Fruit fly (Drosophila melanogaster) whole organism, prepupa: ENCODE measurements around the gene CG3081.

ENCODE experiments used
- CG10669 ChIP-seq: fragments of 200-800 bp; sonication (Bioruptor generic); optimal IDR thresholded peaks from 3 replicates; lab custom pipeline; 2018; ENCODE audit warnings: missing biosample characterization, mild to moderate bottlenecking, missing genetic modification characterization, moderate library complexity
- CG11762 ChIP-seq: fragments of 200-800 bp; sonication (Bioruptor generic); optimal IDR thresholded peaks from 3 replicates; lab custom pipeline; 2016; ENCODE audit warnings: missing biosample characterization, missing genetic modification characterization; ENCODE audit not compliant: insufficient read depth
- CG16779 ChIP-seq: fragments of 200-800 bp; sonication (Bioruptor generic); optimal IDR thresholded peaks from 3 replicates; lab custom pipeline; 2017; ENCODE audit warnings: missing biosample characterization, mild to moderate bottlenecking, missing genetic modification characterization
- CG32006 ChIP-seq: fragments of 200-800 bp; sonication (Bioruptor generic); optimal IDR thresholded peaks from 3 replicates; lab custom pipeline; 2017; ENCODE audit warnings: missing biosample characterization, mild to moderate bottlenecking, missing genetic modification characterization
- CG34406 ChIP-seq: fragments of 200-800 bp; sonication (Bioruptor generic); optimal IDR thresholded peaks from 3 replicates; lab custom pipeline; 2016; ENCODE audit warnings: missing biosample characterization, missing genetic modification characterization
- CG6808 ChIP-seq: fragments of 200-800 bp; sonication (Bioruptor generic); optimal IDR thresholded peaks from 3 replicates; lab custom pipeline; 2017; ENCODE audit warnings: missing biosample characterization, missing genetic modification characterization, mild to moderate bottlenecking, moderate library complexity, missing genetic modification reagents
- CG8319 ChIP-seq: fragments of 200-800 bp; sonication (Bioruptor generic); optimal IDR thresholded peaks from 3 replicates; lab custom pipeline; 2016; ENCODE audit warnings: missing biosample characterization, missing genetic modification characterization
- CG8632 ChIP-seq: fragments of 200-800 bp; sonication (Bioruptor generic); optimal IDR thresholded peaks from 3 replicates; lab custom pipeline; 2016; ENCODE audit warnings: missing biosample characterization, missing genetic modification characterization
- CG9139 ChIP-seq: fragments of 200-800 bp; sonication (Bioruptor generic); optimal IDR thresholded peaks from 3 replicates; lab custom pipeline; 2017; ENCODE audit warnings: missing biosample characterization, mild to moderate bottlenecking, missing genetic modification characterization
- Ets21C ChIP-seq: fragments of 200-800 bp; sonication (Bioruptor generic); optimal IDR thresholded peaks from 3 replicates; lab custom pipeline; 2016; ENCODE audit warnings: missing biosample characterization, missing genetic modification characterization
- Hr4 ChIP-seq: fragments of 200-800 bp; sonication (Bioruptor generic); optimal IDR thresholded peaks from 3 replicates; lab custom pipeline; 2016; ENCODE audit warnings: missing biosample characterization, missing genetic modification characterization
- Sox102F ChIP-seq: fragments of 200-800 bp; sonication (Bioruptor generic); optimal IDR thresholded peaks from 2 replicates; lab custom pipeline; 2016; ENCODE audit warnings: missing biosample characterization, mild to moderate bottlenecking, missing genetic modification characterization
- Sox14 ChIP-seq: fragments of 200-800 bp; sonication (Bioruptor generic); optimal IDR thresholded peaks from 3 replicates; lab custom pipeline; 2016; ENCODE audit warnings: missing biosample characterization, missing genetic modification characterization
- topi ChIP-seq: fragments of 200-800 bp; sonication (Bioruptor generic); optimal IDR thresholded peaks from 3 replicates; lab custom pipeline; 2016; ENCODE audit warnings: missing biosample characterization, missing genetic modification characterization

DNA sequence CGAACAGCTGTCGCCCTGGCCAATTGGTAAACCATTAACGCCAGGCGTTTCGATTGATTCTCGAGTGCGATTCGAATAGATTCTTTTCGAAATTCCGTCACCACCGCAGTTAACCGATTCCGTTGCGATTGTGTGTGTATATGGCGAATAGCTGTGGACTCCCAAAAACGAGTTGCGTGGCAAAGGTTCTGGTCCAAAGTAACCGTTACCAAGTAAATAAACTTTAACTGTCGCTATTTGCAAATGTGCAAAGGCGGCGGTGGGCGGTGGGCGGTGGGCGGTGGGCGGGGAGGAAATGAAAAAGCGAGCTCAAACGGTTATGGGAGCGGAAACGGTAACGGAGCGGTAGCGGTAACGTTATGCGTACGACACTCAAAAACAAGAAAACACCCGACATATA, at the start of gene CG3081:
- TF ChIP-seq topi (GFP tag; lab: Kevin White, UChicago): no peak
- TF ChIP-seq CG8319: no peak
- TF ChIP-seq CG8632 (GFP tag; lab: Kevin White, UChicago): no peak
- TF ChIP-seq CG10669 (GFP tag; lab: Kevin White, UChicago): no peak
- no peak for TF ChIP-seq CG16779
- TF ChIP-seq Sox14: no peak
- no peak for TF ChIP-seq CG9139 (GFP tag; lab: Kevin White, UChicago)
- TF ChIP-seq Sox102F (GFP tag; lab: Kevin White, UChicago): no peak
- no peak for TF ChIP-seq CG34406 (GFP tag; lab: Kevin White, UChicago)
- TF ChIP-seq CG11762 (GFP tag; lab: Kevin White, UChicago): no peak
- TF ChIP-seq Hr4 (GFP tag; lab: Kevin White, UChicago): no peak
- no peak for TF ChIP-seq CG32006
- no peak for TF ChIP-seq Ets21C (GFP tag; lab: Kevin White, UChicago)
- TF ChIP-seq CG6808 (GFP tag; lab: Kevin White, UChicago): no peak
